Worm (Caenorhabditis elegans): ENCODE results near the gene tag-267.

- no peak for TF ChIP-seq snpc-4 (tag; optimal IDR thresholded peaks at IDR 0.05)
- TF ChIP-seq unc-120 (tag; optimal IDR thresholded peaks at IDR 0.05; ENCODE audit: poor library complexity, severe bottlenecking): no peak
- no peak for TF ChIP-seq lsy-2 (tag; optimal IDR thresholded peaks at IDR 0.05)
These were observed 2.3 kb upstream of the tag-267 start, which contains the start of gene sbds-1 for ce11 chrIII:638319-638718.

Measured in whole organism, mixed stage, embryonic.